Worm (Caenorhabditis elegans) whole organism, L3 larva: Measurements from ENCODE around the gene F35F10.1.

ENCODE experiments used
- R02D3.7 ChIP-seq: fragments of 150-350 bp; optimal IDR thresholded peaks from 2 replicates; lab custom pipeline; 2014; ENCODE audit warnings: missing biosample characterization, missing genetic modification characterization
- ZK546.5 ChIP-seq: sonication (generic microtip); optimal IDR thresholded peaks from 2 replicates; lab custom pipeline; 2017; ENCODE audit warnings: missing biosample characterization, missing genetic modification characterization
- elt-3 ChIP-seq, 3 experiments: fragments of 150-350 bp in 1 of 3; sonication (generic microtip) in 2 of 3; optimal IDR thresholded peaks; 2 replicates in 2 of 3; 4 replicates in 1 of 3; lab custom pipeline; 2014 to 2017; ENCODE audit warnings: missing biosample characterization in 3 of 3, missing genetic modification characterization in 3 of 3
- jun-1 ChIP-seq: fragments of 150-350 bp; optimal IDR thresholded peaks from 2 replicates; lab custom pipeline; 2014; ENCODE audit warnings: missing biosample characterization, missing genetic modification reagents, missing genetic modification characterization
- nhr-11 ChIP-seq: fragments of 150-350 bp; optimal IDR thresholded peaks from 2 replicates; lab custom pipeline; 2014; ENCODE audit warnings: missing biosample characterization, missing genetic modification characterization
- nhr-12 ChIP-seq: fragments of 150-350 bp; optimal IDR thresholded peaks from 2 replicates; lab custom pipeline; 2014; ENCODE audit warnings: missing biosample characterization, missing genetic modification characterization
- pqm-1 ChIP-seq: fragments of 150-350 bp; optimal IDR thresholded peaks from 2 replicates; lab custom pipeline; 2017; ENCODE audit warnings: missing biosample characterization, missing genetic modification characterization, inconsistent platforms
- unc-62 ChIP-seq: fragments of 150-350 bp; sonication (generic microtip); optimal IDR thresholded peaks from 4 replicates; lab custom pipeline; 2014; ENCODE audit warnings: missing biosample characterization, missing genetic modification reagents, missing genetic modification characterization
- ztf-11 ChIP-seq: fragments of 150-350 bp; optimal IDR thresholded peaks from 2 replicates; lab custom pipeline; 2014; ENCODE audit warnings: missing biosample characterization, missing genetic modification characterization

- no peak for TF ChIP-seq R02D3.7
- TF ChIP-seq elt-3 (tag; optimal IDR thresholded peaks at IDR 0.05; lab: Kevin White, UChicago): no peak
- TF ChIP-seq jun-1 (tag; lab: Kevin White, UChicago): no peak
- TF ChIP-seq ztf-11: no peak
- TF ChIP-seq ZK546.5 (tag; lab: Kevin White, UChicago): no peak
- TF ChIP-seq pqm-1: no peak
- TF ChIP-seq nhr-12 (tag; lab: Kevin White, UChicago): no peak
- TF ChIP-seq nhr-11: no peak
- TF ChIP-seq unc-62 (GFP tag; lab: Kevin White, UChicago): no peak
Observed at ce11 chrV:3299437-3299836, 16.7 kb upstream of the F35F10.1 start.
